Fruit fly (Drosophila melanogaster) whole organism, pupa: ENCODE measurements around the gene UQCR-C2.

Source experiments
- CG12605 ChIP-seq: fragments of 200-800 bp; sonication (Bioruptor generic); IDR thresholded peaks from 2 replicates; pipeline ENCODE4 v1.3.6; 2022; ENCODE audit warnings: missing biosample characterization, missing genetic modification characterization
- CG4496 ChIP-seq: fragments of 200-800 bp; sonication (Bioruptor generic); IDR thresholded peaks from 3 replicates; pipeline ENCODE4 v1.3.6; 2022; ENCODE audit warnings: missing biosample characterization, missing genetic modification characterization
- CG8301 ChIP-seq: fragments of 200-800 bp; sonication (Bioruptor generic); optimal IDR thresholded peaks from 2 replicates; lab custom pipeline; 2018; ENCODE audit warnings: missing biosample characterization, mild to moderate bottlenecking, missing genetic modification characterization
- CG9948 ChIP-seq: fragments of 200-800 bp; sonication (Bioruptor generic); optimal IDR thresholded peaks from 2 replicates; lab custom pipeline; 2018; ENCODE audit warnings: missing biosample characterization, mild to moderate bottlenecking, missing genetic modification characterization, moderate library complexity
- D1 ChIP-seq: fragments of 200-800 bp; sonication (Bioruptor generic); optimal IDR thresholded peaks from 2 replicates; lab custom pipeline; 2018; ENCODE audit warnings: missing biosample characterization, mild to moderate bottlenecking, missing genetic modification characterization, moderate library complexity
- EcR ChIP-seq: fragments of 200-800 bp; sonication (Bioruptor generic); optimal IDR thresholded peaks from 3 replicates; lab custom pipeline; 2019; ENCODE audit warnings: missing biosample characterization, missing genetic modification characterization, mild to moderate bottlenecking, moderate library complexity, missing genetic modification reagents
- Ets98B ChIP-seq: fragments of 200-800 bp; sonication (Bioruptor generic); IDR thresholded peaks from 2 replicates; pipeline ENCODE4 v1.3.6; 2022; ENCODE audit warnings: missing biosample characterization, missing genetic modification characterization
- fd96Ca ChIP-seq: fragments of 200-800 bp; sonication (Bioruptor generic); IDR thresholded peaks from 3 replicates; pipeline ENCODE4 v1.3.6; 2022; ENCODE audit warnings: missing biosample characterization, missing genetic modification characterization
- gl ChIP-seq: fragments of 200-800 bp; sonication (Bioruptor generic); optimal IDR thresholded peaks from 2 replicates; lab custom pipeline; 2018; ENCODE audit warnings: missing biosample characterization, mild to moderate bottlenecking, missing genetic modification characterization

dm6 chr3L:16586989-16587388 is 3.1 kb downstream of the UQCR-C2 start, which contains the start of the genes Syx8 and CG32163:
- TF ChIP-seq fd96Ca (GFP tag; lab: Robert Waterston, UW) (no peak), Ets98B (GFP tag; lab: Robert Waterston, UW) (no peak), EcR (GFP tag; lab: Kevin White, UChicago) (no peak), CG9948 (no peak), gl (tag; lab: Kevin White, UChicago) (no peak), D1 (tag; lab: Kevin White, UChicago) (no peak), CG4496 (GFP tag; lab: Robert Waterston, UW) (no peak), CG12605 (no peak), CG8301 (tag; lab: Kevin White, UChicago) (no peak)
